Worm (Caenorhabditis elegans) whole organism, early embryonic: ENCODE data around the gene F48G7.10.

ENCODE experiments used
- aly-1 ChIP-seq: sonication (generic microtip); optimal IDR thresholded peaks from 2 replicates; lab custom pipeline; 2016; ENCODE audit warnings: missing genetic modification characterization, missing compliant biosample characterization
- ama-1 ChIP-seq: fragments of 150-350 bp; optimal IDR thresholded peaks from 2 replicates; lab custom pipeline; 2014
- hmbx-1 ChIP-seq: sonication (generic microtip); optimal IDR thresholded peaks from 2 replicates; lab custom pipeline; 2016; ENCODE audit warnings: mild to moderate bottlenecking, missing genetic modification characterization, missing compliant biosample characterization
- scrt-1 ChIP-seq: fragments of 200-800 bp; sonication (Bioruptor generic); IDR thresholded peaks from 2 replicates; pipeline ENCODE4 v1.3.6; 2022; ENCODE audit warnings: missing genetic modification characterization, missing compliant biosample characterization
- sea-1 ChIP-seq: fragments of 200-800 bp; sonication (Bioruptor generic); conservative IDR thresholded peaks from 2 replicates; pipeline ENCODE4 v1.3.6; 2022; ENCODE audit warnings: missing genetic modification characterization, missing compliant biosample characterization
- tbx-37 ChIP-seq: fragments of 200-800 bp; sonication (Bioruptor generic); conservative IDR thresholded peaks from 2 replicates; pipeline ENCODE4 v1.3.6; 2022; ENCODE audit warnings: missing genetic modification reagents, missing genetic modification characterization, missing compliant biosample characterization

- TF ChIP-seq sea-1 (GFP tag; lab: Robert Waterston, UW), result no peak
- TF ChIP-seq ama-1, result no peak
- no peak for TF ChIP-seq aly-1 (tag; lab: Kevin White, UChicago)
- no peak for TF ChIP-seq tbx-37 (GFP tag; lab: Robert Waterston, UW)
- no peak for TF ChIP-seq hmbx-1 (tag; lab: Kevin White, UChicago)
- no peak for TF ChIP-seq scrt-1 (GFP tag; lab: Robert Waterston, UW)
Measured at ce11 chrV:609671-610070, 25.1 kb downstream of the F48G7.10 start, which contains the start of gene srlf-36.
